Fruit fly (Drosophila melanogaster) whole organism, embryonic: Measurements from ENCODE around the gene Eig71Ej.

ENCODE experiments used
- CG11093 ChIP-seq: fragments of 200-800 bp; sonication (Bioruptor generic); IDR thresholded peaks from 3 replicates; pipeline ENCODE4 v1.3.6; 2022; ENCODE audit warnings: missing biosample characterization, missing genetic modification characterization
- CG11560 ChIP-seq: fragments of 200-800 bp; sonication (Bioruptor generic); IDR thresholded peaks from 3 replicates; pipeline ENCODE4 v1.3.6; 2022; ENCODE audit warnings: missing biosample characterization, missing genetic modification characterization
- CG1233 ChIP-seq: fragments of 200-800 bp; sonication (Bioruptor generic); optimal IDR thresholded peaks from 4 replicates; lab custom pipeline; 2018; ENCODE audit warnings: missing biosample characterization, mild to moderate bottlenecking, missing genetic modification characterization
- CG12744 ChIP-seq: fragments of 200-800 bp; sonication (Bioruptor generic); optimal IDR thresholded peaks from 2 replicates; lab custom pipeline; 2016; ENCODE audit warnings: missing biosample characterization, missing genetic modification characterization
- CG15269 ChIP-seq: fragments of 200-800 bp; sonication (Bioruptor generic); optimal IDR thresholded peaks from 2 replicates; lab custom pipeline; 2018; ENCODE audit warnings: missing biosample characterization, mild to moderate bottlenecking, missing genetic modification characterization, moderate library complexity
- CG16815 ChIP-seq: fragments of 200-800 bp; sonication (Bioruptor generic); optimal IDR thresholded peaks from 3 replicates; lab custom pipeline; 2017; ENCODE audit warnings: missing biosample characterization, mild to moderate bottlenecking, missing genetic modification characterization
- CG17186 ChIP-seq: fragments of 200-800 bp; sonication (Bioruptor generic); optimal IDR thresholded peaks from 3 replicates; lab custom pipeline; 2017; ENCODE audit warnings: missing biosample characterization, missing genetic modification reagents, missing genetic modification characterization
- CG17912 ChIP-seq: fragments of 200-800 bp; sonication (Bioruptor generic); optimal IDR thresholded peaks from 2 replicates; lab custom pipeline; 2018; ENCODE audit warnings: missing biosample characterization, mild to moderate bottlenecking, missing genetic modification characterization
- CG3163 ChIP-seq: fragments of 200-800 bp; sonication (Bioruptor generic); optimal IDR thresholded peaks from 3 replicates; lab custom pipeline; 2016; ENCODE audit warnings: missing biosample characterization, missing genetic modification characterization
- CG32772 ChIP-seq: fragments of 200-800 bp; sonication (Bioruptor generic); IDR thresholded peaks from 2 replicates; pipeline ENCODE4 v1.3.6; 2022; ENCODE audit warnings: missing biosample characterization, missing genetic modification characterization
- CG3281 ChIP-seq: fragments of 200-800 bp; sonication (Bioruptor generic); optimal IDR thresholded peaks from 3 replicates; lab custom pipeline; 2017; ENCODE audit warnings: missing biosample characterization, mild to moderate bottlenecking, missing genetic modification characterization
- CG34224 ChIP-seq: fragments of 200-800 bp; sonication (Bioruptor generic); IDR thresholded peaks from 3 replicates; pipeline ENCODE4 v1.3.6; 2022; ENCODE audit warnings: missing biosample characterization, missing genetic modification characterization; ENCODE audit not compliant: partially characterized antibody
- CG4404 ChIP-seq: fragments of 200-800 bp; sonication (Bioruptor generic); IDR thresholded peaks from 2 replicates; pipeline ENCODE4 v1.3.6; 2022; ENCODE audit warnings: missing biosample characterization, missing genetic modification characterization
- CG4820 ChIP-seq: fragments of 200-800 bp; sonication (Bioruptor generic); optimal IDR thresholded peaks from 3 replicates; lab custom pipeline; 2016; ENCODE audit warnings: missing biosample characterization, missing genetic modification characterization
- CG4854 ChIP-seq: fragments of 200-800 bp; sonication (Bioruptor generic); optimal IDR thresholded peaks from 2 replicates; lab custom pipeline; 2016; ENCODE audit warnings: missing biosample characterization, missing genetic modification characterization, inconsistent platforms
- CG5245 ChIP-seq: fragments of 200-800 bp; sonication (Bioruptor generic); optimal IDR thresholded peaks from 3 replicates; lab custom pipeline; 2016; ENCODE audit warnings: missing biosample characterization, missing genetic modification characterization
- CG7357 ChIP-seq: fragments of 200-800 bp; sonication (Bioruptor generic); IDR thresholded peaks from 3 replicates; pipeline ENCODE4 v1.3.6; 2022; ENCODE audit warnings: missing biosample characterization, missing genetic modification characterization
- CHES-1-like ChIP-seq: fragments of 200-800 bp; sonication (Bioruptor generic); optimal IDR thresholded peaks from 2 replicates; lab custom pipeline; 2016; ENCODE audit warnings: missing biosample characterization, missing genetic modification characterization
- CoRest ChIP-seq: fragments of 200-800 bp; sonication (Bioruptor generic); optimal IDR thresholded peaks from 3 replicates; lab custom pipeline; 2018; ENCODE audit warnings: missing biosample characterization, mild to moderate bottlenecking, missing genetic modification characterization, moderate library complexity
- Dll ChIP-seq: fragments of 200-800 bp; sonication (Bioruptor generic); IDR thresholded peaks from 4 replicates; pipeline ENCODE4 v1.3.6; 2022; ENCODE audit warnings: missing biosample characterization, missing genetic modification characterization; ENCODE audit not compliant: partially characterized antibody
- ERR ChIP-seq: fragments of 200-800 bp; sonication (Bioruptor generic); optimal IDR thresholded peaks from 2 replicates; lab custom pipeline; 2016; ENCODE audit warnings: missing biosample characterization, missing genetic modification characterization
- Ets97D ChIP-seq: fragments of 200-800 bp; sonication (Bioruptor generic); optimal IDR thresholded peaks from 3 replicates; lab custom pipeline; 2016; ENCODE audit warnings: missing biosample characterization, missing genetic modification characterization
- Fer1 ChIP-seq: fragments of 200-800 bp; sonication (Bioruptor generic); optimal IDR thresholded peaks from 2 replicates; lab custom pipeline; 2017; ENCODE audit warnings: missing biosample characterization, mild to moderate bottlenecking, missing genetic modification characterization
- Gug ChIP-seq: fragments of 200-800 bp; sonication (Bioruptor generic); IDR thresholded peaks from 4 replicates; pipeline ENCODE4 v1.3.6; 2022; ENCODE audit warnings: missing biosample characterization, missing genetic modification characterization
- HLH4C ChIP-seq: fragments of 200-800 bp; sonication (Bioruptor generic); IDR thresholded peaks from 3 replicates; pipeline ENCODE4 v1.3.6; 2022; ENCODE audit warnings: missing biosample characterization, missing genetic modification characterization; ENCODE audit not compliant: partially characterized antibody
- Lpt ChIP-seq: fragments of >200 bp; optimal IDR thresholded peaks from 2 replicates; lab custom pipeline; 2018; ENCODE audit warnings: missing biosample characterization, missing genetic modification characterization
- Pdp1 ChIP-seq, 2 experiments: fragments of 200-800 bp; sonication (Bioruptor generic); optimal IDR thresholded peaks; 3 replicates each; lab custom pipeline; 2016; ENCODE audit warnings: missing biosample characterization in 2 of 2, missing genetic modification characterization in 2 of 2, mild to moderate bottlenecking in 1 of 2, moderate library complexity in 1 of 2
- Rfx ChIP-seq: fragments of 200-800 bp; sonication (Bioruptor generic); IDR thresholded peaks from 2 replicates; pipeline ENCODE4 v1.3.6; 2022; ENCODE audit warnings: missing biosample characterization, missing genetic modification characterization
- Spps ChIP-seq: fragments of 200-800 bp; sonication (Bioruptor generic); optimal IDR thresholded peaks from 2 replicates; lab custom pipeline; 2018; ENCODE audit warnings: missing biosample characterization, mild to moderate bottlenecking, missing genetic modification characterization
- Sry-β ChIP-seq: fragments of 200-800 bp; sonication (Bioruptor generic); optimal IDR thresholded peaks from 2 replicates; lab custom pipeline; 2018; ENCODE audit warnings: missing biosample characterization, mild to moderate bottlenecking, missing genetic modification characterization, moderate library complexity
- Taf1 ChIP-seq: fragments of 200-800 bp; sonication (Bioruptor generic); IDR thresholded peaks from 2 replicates; pipeline ENCODE4 v1.3.6; 2022; ENCODE audit warnings: missing biosample characterization, missing genetic modification characterization
- Tbp ChIP-seq: fragments of >200 bp; optimal IDR thresholded peaks from 2 replicates; lab custom pipeline; 2018; ENCODE audit warnings: missing biosample characterization, missing genetic modification characterization
- Xbp1 ChIP-seq: fragments of 200-800 bp; sonication (Bioruptor generic); optimal IDR thresholded peaks from 3 replicates; lab custom pipeline; 2016; ENCODE audit warnings: missing biosample characterization, mild to moderate bottlenecking, missing genetic modification characterization
- ab ChIP-seq: fragments of 200-800 bp; sonication (Bioruptor generic); optimal IDR thresholded peaks from 2 replicates; lab custom pipeline; 2016; ENCODE audit warnings: missing biosample characterization, missing genetic modification characterization
- ato ChIP-seq: fragments of 200-800 bp; sonication (Bioruptor generic); IDR thresholded peaks from 2 replicates; pipeline ENCODE4 v1.3.6; 2022; ENCODE audit warnings: missing biosample characterization, missing genetic modification characterization; ENCODE audit not compliant: partially characterized antibody
- bsh ChIP-seq, 2 experiments: fragments of 200-800 bp; sonication (Bioruptor generic); optimal IDR thresholded peaks; 2 replicates each; lab custom pipeline; 2017 to 2018; ENCODE audit warnings: mild to moderate bottlenecking in 2 of 2, missing biosample characterization in 2 of 2, missing genetic modification characterization in 2 of 2, moderate library complexity in 1 of 2
- cg ChIP-seq: fragments of 200-800 bp; sonication (Bioruptor generic); optimal IDR thresholded peaks from 3 replicates; lab custom pipeline; 2019; ENCODE audit warnings: missing biosample characterization, mild to moderate bottlenecking, missing genetic modification characterization, moderate library complexity
- da ChIP-seq: fragments of 200-800 bp; sonication (Bioruptor generic); optimal IDR thresholded peaks from 2 replicates; lab custom pipeline; 2016; ENCODE audit warnings: missing biosample characterization, missing genetic modification characterization
- fu2 ChIP-seq: fragments of 200-800 bp; sonication (Bioruptor generic); optimal IDR thresholded peaks from 2 replicates; lab custom pipeline; 2016; ENCODE audit warnings: missing biosample characterization, missing genetic modification characterization
- gcm2 ChIP-seq: fragments of 200-800 bp; sonication (Bioruptor generic); optimal IDR thresholded peaks from 2 replicates; lab custom pipeline; 2016; ENCODE audit warnings: missing biosample characterization, missing genetic modification characterization
- hth ChIP-seq: fragments of >200 bp; optimal IDR thresholded peaks from 2 replicates; lab custom pipeline; 2017; ENCODE audit warnings: inconsistent platforms
- lilli ChIP-seq: fragments of 200-800 bp; sonication (Bioruptor generic); optimal IDR thresholded peaks from 3 replicates; lab custom pipeline; 2016; ENCODE audit warnings: missing biosample characterization, missing genetic modification characterization
- maf-S ChIP-seq: fragments of 200-800 bp; sonication (Bioruptor generic); optimal IDR thresholded peaks from 2 replicates; lab custom pipeline; 2016; ENCODE audit warnings: missing biosample characterization, missing genetic modification characterization
- mam ChIP-seq: fragments of 200-800 bp; sonication (Bioruptor generic); optimal IDR thresholded peaks from 3 replicates; lab custom pipeline; 2016; ENCODE audit warnings: missing biosample characterization, missing genetic modification characterization
- pfk ChIP-seq: fragments of 200-800 bp; sonication (Bioruptor generic); optimal IDR thresholded peaks from 2 replicates; lab custom pipeline; 2018; ENCODE audit warnings: missing biosample characterization, mild to moderate bottlenecking, missing genetic modification characterization, moderate library complexity
- schlank ChIP-seq: fragments of 200-800 bp; sonication (Bioruptor generic); optimal IDR thresholded peaks from 2 replicates; lab custom pipeline; 2018; ENCODE audit warnings: missing biosample characterization, mild to moderate bottlenecking, missing genetic modification characterization
- sima ChIP-seq: fragments of 200-800 bp; sonication (Bioruptor generic); optimal IDR thresholded peaks from 2 replicates; lab custom pipeline; 2016; ENCODE audit warnings: missing biosample characterization, missing genetic modification characterization
- twi ChIP-seq: fragments of 200-800 bp; optimal IDR thresholded peaks from 2 replicates; lab custom pipeline; 2019; ENCODE audit warnings: missing biosample characterization, mild to moderate bottlenecking, missing genetic modification characterization, moderate library complexity
- zf30C ChIP-seq: fragments of 200-800 bp; sonication (Bioruptor generic); optimal IDR thresholded peaks from 3 replicates; lab custom pipeline; 2018; ENCODE audit warnings: missing biosample characterization, mild to moderate bottlenecking, missing genetic modification characterization
- zfh1 ChIP-seq: fragments of 200-800 bp; sonication (Bioruptor generic); IDR thresholded peaks from 3 replicates; pipeline ENCODE4 v1.3.6; 2022; ENCODE audit warnings: missing biosample characterization, missing genetic modification characterization

Eig71Ej gene

dm6 chr3L:15625676-15626414, 35.0 kb downstream of the Eig71Ej start (continued):
- TF ChIP-seq CoRest (tag; lab: Kevin White, UChicago) = peak; percentile 97
- peak; percentile 55 for TF ChIP-seq lilli (GFP tag; lab: Kevin White, UChicago)
- no peak for TF ChIP-seq CG34224
- peak; percentile 81 for TF ChIP-seq Rfx (GFP tag; lab: Robert Waterston, UW)
- TF ChIP-seq fu2 = no peak
- TF ChIP-seq cg = peak; percentile 89
- TF ChIP-seq CHES-1-like (GFP tag; lab: Kevin White, UChicago) = peak; percentile 1
- TF ChIP-seq CG17912 (GFP tag; lab: Kevin White, UChicago) = peak; percentile 48
- peak; percentile 9 for TF ChIP-seq CG4854
- TF ChIP-seq zfh1 = peak; percentile 66; the same call in 2 of the 3 replicates
- peak; percentile 75 for TF ChIP-seq CG4404 (GFP tag; lab: Robert Waterston, UW)
- TF ChIP-seq CG11093 (GFP tag; lab: Robert Waterston, UW) = peak; percentile 80; the same call in 2 of the 3 replicates
- no peak for TF ChIP-seq maf-S (GFP tag; lab: Kevin White, UChicago)
- no peak for TF ChIP-seq ato (GFP tag; lab: Robert Waterston, UW)
- no peak; the same call in 2 of the 3 replicates for TF ChIP-seq CG11560 (tag; lab: Robert Waterston, UW)
- TF ChIP-seq Spps (tag; lab: Kevin White, UChicago) = peak; percentile 89
- TF ChIP-seq Xbp1 = peak; percentile 88
- TF ChIP-seq CG5245 (GFP tag; lab: Kevin White, UChicago) = peak; percentile 73
- peak; percentile 55 for TF ChIP-seq mam (GFP tag; lab: Kevin White, UChicago)
- TF ChIP-seq sima (GFP tag; lab: Kevin White, UChicago) = no peak
- no peak for TF ChIP-seq Tbp (GFP tag; lab: Kevin White, UChicago)
- peak; percentile 81 for TF ChIP-seq CG32772 (GFP tag; lab: Robert Waterston, UW)
- TF ChIP-seq Sry-β (GFP tag; lab: Kevin White, UChicago) = peak; percentile 44
- no peak for TF ChIP-seq gcm2 (GFP tag; lab: Kevin White, UChicago)
- no peak for TF ChIP-seq Ets97D (GFP tag; lab: Kevin White, UChicago)
- no peak for TF ChIP-seq HLH4C (GFP tag; lab: Robert Waterston, UW)
- peak; percentile 89 for TF ChIP-seq CG4820
- TF ChIP-seq Gug (GFP tag; lab: Robert Waterston, UW) = peak; percentile 65; the same call in 3 of the 4 replicates
- TF ChIP-seq CG7357 (GFP tag; lab: Robert Waterston, UW) = peak; percentile 84
- no peak for TF ChIP-seq Dll (GFP tag; lab: Robert Waterston, UW)
- peak; percentile 17 for TF ChIP-seq CG17186
- peak; percentile 53 to 64 for TF ChIP-seq Pdp1 (GFP tag; optimal IDR thresholded peaks at IDR 0.05; lab: Kevin White, UChicago)
- peak; percentile 31; the same call in 1 of the 2 replicates for TF ChIP-seq Taf1 (GFP tag; lab: Robert Waterston, UW)
- no peak for TF ChIP-seq da (GFP tag; lab: Kevin White, UChicago)
- TF ChIP-seq twi = peak; percentile 84
- TF ChIP-seq CG12744 (GFP tag; lab: Kevin White, UChicago) = no peak
- TF ChIP-seq CG16815 = peak; percentile 85
- TF ChIP-seq CG15269 (tag; lab: Kevin White, UChicago) = peak; percentile 92
- peak; percentile 87 for TF ChIP-seq CG1233 (GFP tag; lab: Kevin White, UChicago)
- TF ChIP-seq Fer1 (GFP tag; lab: Kevin White, UChicago) = peak; percentile 80
- peak; percentile 92 for TF ChIP-seq CG3281
- no peak for TF ChIP-seq hth (lab: Kevin White, UChicago)
- TF ChIP-seq Lpt = no peak
- peak; percentile 36 for TF ChIP-seq schlank (tag; lab: Kevin White, UChicago)
- TF ChIP-seq zf30C = peak; percentile 64
- peak; percentile 86 to 94 for TF ChIP-seq bsh (GFP tag; optimal IDR thresholded peaks at IDR 0.05; lab: Kevin White, UChicago)
- no peak for TF ChIP-seq pfk
- TF ChIP-seq CG3163 = peak; percentile 29
- TF ChIP-seq ERR (GFP tag; lab: Kevin White, UChicago) = no peak
- TF ChIP-seq ab (GFP tag; lab: Kevin White, UChicago) = no peak
